Fruit fly (Drosophila melanogaster) whole organism, prepupa: ENCODE measurements around the gene CG13293.

Experiments
- Blimp-1 ChIP-seq: fragments of 200-800 bp; sonication (Bioruptor generic); optimal IDR thresholded peaks from 3 replicates; lab custom pipeline; 2017; ENCODE audit warnings: missing biosample characterization, missing genetic modification characterization, mild to moderate bottlenecking, moderate library complexity, missing genetic modification reagents
- CG10669 ChIP-seq: fragments of 200-800 bp; sonication (Bioruptor generic); optimal IDR thresholded peaks from 3 replicates; lab custom pipeline; 2018; ENCODE audit warnings: missing biosample characterization, mild to moderate bottlenecking, missing genetic modification characterization, moderate library complexity
- CG11294 ChIP-seq: fragments of 200-800 bp; sonication (Bioruptor generic); IDR thresholded peaks from 2 replicates; pipeline ENCODE4 v1.3.6; 2022; ENCODE audit warnings: missing biosample characterization, missing genetic modification characterization
- CG11762 ChIP-seq: fragments of 200-800 bp; sonication (Bioruptor generic); optimal IDR thresholded peaks from 3 replicates; lab custom pipeline; 2016; ENCODE audit warnings: missing biosample characterization, missing genetic modification characterization; ENCODE audit not compliant: insufficient read depth
- CG15336 ChIP-seq: fragments of 200-800 bp; sonication (Bioruptor generic); IDR thresholded peaks from 2 replicates; pipeline ENCODE4 v1.3.6; 2022; ENCODE audit warnings: missing biosample characterization, missing genetic modification characterization
- CG1621 ChIP-seq: fragments of 200-800 bp; sonication (Bioruptor generic); optimal IDR thresholded peaks from 3 replicates; lab custom pipeline; 2018; ENCODE audit warnings: missing biosample characterization, mild to moderate bottlenecking, missing genetic modification characterization
- CG3032 ChIP-seq: fragments of 200-800 bp; optimal IDR thresholded peaks from 2 replicates; lab custom pipeline; 2019; ENCODE audit warnings: missing biosample characterization, mild to moderate bottlenecking, missing genetic modification characterization, moderate library complexity
- CG31627 ChIP-seq: fragments of 200-800 bp; sonication (Bioruptor generic); optimal IDR thresholded peaks from 3 replicates; lab custom pipeline; 2016; ENCODE audit warnings: missing biosample characterization, missing genetic modification characterization
- CG34406 ChIP-seq: fragments of 200-800 bp; sonication (Bioruptor generic); optimal IDR thresholded peaks from 3 replicates; lab custom pipeline; 2016; ENCODE audit warnings: missing biosample characterization, missing genetic modification characterization
- CG3919 ChIP-seq: fragments of 200-800 bp; sonication (Bioruptor generic); optimal IDR thresholded peaks from 3 replicates; lab custom pipeline; 2016; ENCODE audit warnings: missing biosample characterization, missing genetic modification characterization
- CG6163 ChIP-seq: fragments of 200-800 bp; sonication (Bioruptor generic); IDR thresholded peaks from 3 replicates; pipeline ENCODE4 v1.3.6; 2022; ENCODE audit warnings: missing biosample characterization, missing genetic modification characterization
- CG6276 ChIP-seq: fragments of 200-800 bp; sonication (Bioruptor generic); optimal IDR thresholded peaks from 2 replicates; lab custom pipeline; 2017; ENCODE audit warnings: missing biosample characterization, mild to moderate bottlenecking, missing genetic modification characterization
- CG6854 ChIP-seq: fragments of 200-800 bp; sonication (Bioruptor generic); optimal IDR thresholded peaks from 2 replicates; lab custom pipeline; 2017; ENCODE audit warnings: missing biosample characterization, mild to moderate bottlenecking, missing genetic modification characterization
- CG7368 ChIP-seq: fragments of 200-800 bp; sonication (Bioruptor generic); optimal IDR thresholded peaks from 3 replicates; lab custom pipeline; 2016; ENCODE audit warnings: missing biosample characterization, missing genetic modification characterization
- CG8632 ChIP-seq: fragments of 200-800 bp; sonication (Bioruptor generic); optimal IDR thresholded peaks from 3 replicates; lab custom pipeline; 2016; ENCODE audit warnings: missing biosample characterization, missing genetic modification characterization
- Eip75B ChIP-seq: fragments of 200-800 bp; sonication (Bioruptor generic); optimal IDR thresholded peaks from 3 replicates; lab custom pipeline; 2016; ENCODE audit warnings: missing biosample characterization, missing genetic modification characterization
- Eip78C ChIP-seq: fragments of 200-800 bp; sonication (Bioruptor generic); peaks from one replicate; lab custom pipeline; 2016; ENCODE audit warnings: missing biosample characterization, missing genetic modification characterization
- Ets21C ChIP-seq: fragments of 200-800 bp; sonication (Bioruptor generic); optimal IDR thresholded peaks from 3 replicates; lab custom pipeline; 2016; ENCODE audit warnings: missing biosample characterization, missing genetic modification characterization
- Ets96B ChIP-seq: fragments of 200-800 bp; optimal IDR thresholded peaks from 2 replicates; lab custom pipeline; 2019; ENCODE audit warnings: missing biosample characterization, mild to moderate bottlenecking, missing genetic modification characterization, moderate library complexity
- Hr39 ChIP-seq: fragments of 200-800 bp; sonication (Bioruptor generic); optimal IDR thresholded peaks from 2 replicates; lab custom pipeline; 2016; ENCODE audit warnings: missing biosample characterization, missing genetic modification characterization
- Hr4 ChIP-seq: fragments of 200-800 bp; sonication (Bioruptor generic); optimal IDR thresholded peaks from 3 replicates; lab custom pipeline; 2016; ENCODE audit warnings: missing biosample characterization, missing genetic modification characterization
- Lpt ChIP-seq: fragments of 200-800 bp; sonication (Bioruptor generic); optimal IDR thresholded peaks from 3 replicates; lab custom pipeline; 2016; ENCODE audit warnings: missing biosample characterization, missing genetic modification characterization
- Met ChIP-seq: fragments of 200-800 bp; sonication (Bioruptor generic); optimal IDR thresholded peaks from 3 replicates; lab custom pipeline; 2016; ENCODE audit warnings: missing biosample characterization, missing genetic modification characterization
- OdsH ChIP-seq: fragments of 200-800 bp; sonication (Bioruptor generic); optimal IDR thresholded peaks from 3 replicates; lab custom pipeline; 2016; ENCODE audit warnings: missing biosample characterization, missing genetic modification characterization
- Smox ChIP-seq: fragments of 200-800 bp; sonication (Bioruptor generic); optimal IDR thresholded peaks from 3 replicates; lab custom pipeline; 2016; ENCODE audit warnings: missing biosample characterization, missing genetic modification characterization
- Sox14 ChIP-seq: fragments of 200-800 bp; sonication (Bioruptor generic); optimal IDR thresholded peaks from 3 replicates; lab custom pipeline; 2016; ENCODE audit warnings: missing biosample characterization, missing genetic modification characterization
- achi ChIP-seq: fragments of 200-800 bp; sonication (Bioruptor generic); optimal IDR thresholded peaks from 3 replicates; lab custom pipeline; 2016; ENCODE audit warnings: missing biosample characterization, missing genetic modification characterization
- acj6 ChIP-seq: fragments of 200-800 bp; sonication (Bioruptor generic); optimal IDR thresholded peaks from 3 replicates; lab custom pipeline; 2016; ENCODE audit warnings: missing biosample characterization, missing genetic modification characterization
- dac ChIP-seq: fragments of 200-800 bp; sonication (Bioruptor generic); optimal IDR thresholded peaks from 2 replicates; lab custom pipeline; 2017; ENCODE audit warnings: missing biosample characterization, mild to moderate bottlenecking, missing genetic modification characterization
- esn ChIP-seq: fragments of 200-800 bp; sonication (Bioruptor generic); optimal IDR thresholded peaks from 2 replicates; lab custom pipeline; 2016; ENCODE audit warnings: missing biosample characterization, mild to moderate bottlenecking, missing genetic modification characterization, moderate library complexity
- fd59A ChIP-seq: fragments of 200-800 bp; sonication (Bioruptor generic); optimal IDR thresholded peaks from 2 replicates; lab custom pipeline; 2017; ENCODE audit warnings: missing biosample characterization, mild to moderate bottlenecking, missing genetic modification characterization, missing genetic modification reagents
- fd85E ChIP-seq: fragments of 200-800 bp; sonication (Bioruptor generic); optimal IDR thresholded peaks from 3 replicates; lab custom pipeline; 2016; ENCODE audit warnings: missing biosample characterization, missing genetic modification characterization
- fkh ChIP-seq: fragments of 200-800 bp; sonication (Bioruptor generic); optimal IDR thresholded peaks from 3 replicates; lab custom pipeline; 2017; ENCODE audit warnings: missing biosample characterization, mild to moderate bottlenecking, missing genetic modification characterization, moderate library complexity
- lz ChIP-seq: fragments of 200-800 bp; sonication (Bioruptor generic); optimal IDR thresholded peaks from 3 replicates; lab custom pipeline; 2016; ENCODE audit warnings: missing biosample characterization, missing genetic modification characterization
- net ChIP-seq: fragments of 200-800 bp; sonication (Bioruptor generic); optimal IDR thresholded peaks from 3 replicates; lab custom pipeline; 2016; ENCODE audit warnings: missing biosample characterization, missing genetic modification characterization
- pdm3 ChIP-seq: fragments of 200-800 bp; sonication (Bioruptor generic); optimal IDR thresholded peaks from 3 replicates; lab custom pipeline; 2016; ENCODE audit warnings: missing biosample characterization, missing genetic modification characterization
- salr ChIP-seq, 2 experiments: fragments of 200-800 bp; sonication (Bioruptor generic); optimal IDR thresholded peaks; 3 replicates each; lab custom pipeline; 2016 to 2018; ENCODE audit warnings: missing biosample characterization in 2 of 2, missing genetic modification characterization in 2 of 2, mild to moderate bottlenecking in 1 of 2
- spab ChIP-seq: fragments of 200-800 bp; sonication (Bioruptor generic); optimal IDR thresholded peaks from 2 replicates; lab custom pipeline; 2017; ENCODE audit warnings: missing biosample characterization, mild to moderate bottlenecking, missing genetic modification characterization, missing genetic modification reagents
- svp ChIP-seq: fragments of 200-800 bp; sonication (Bioruptor generic); peaks from one replicate; lab custom pipeline; 2016; ENCODE audit warnings: missing biosample characterization, missing genetic modification characterization
- topi ChIP-seq: fragments of 200-800 bp; sonication (Bioruptor generic); optimal IDR thresholded peaks from 3 replicates; lab custom pipeline; 2016; ENCODE audit warnings: missing biosample characterization, missing genetic modification characterization
- vri ChIP-seq: fragments of 200-800 bp; sonication (Bioruptor generic); optimal IDR thresholded peaks from 3 replicates; lab custom pipeline; 2016; ENCODE audit warnings: missing biosample characterization, mild to moderate bottlenecking, missing genetic modification characterization

CG13293 gene

dm6 chr3L:6059062-6059708, 23.5 kb upstream of the CG13293 start, which contains the start of gene CG6592:
TSS of gene CG6592 (plus strand) at chr3L:6059658.
- no peak for TF ChIP-seq Smox (GFP tag; lab: Kevin White, UChicago)
- TF ChIP-seq salr (GFP tag; optimal IDR thresholded peaks at IDR 0.05; lab: Kevin White, UChicago), result peak in 1 of 2 experiments; percentile 46
- peak; percentile 20 for TF ChIP-seq acj6 (GFP tag; lab: Kevin White, UChicago)
- TF ChIP-seq Ets96B (tag; lab: Kevin White, UChicago), result no peak
- peak; percentile 21 for TF ChIP-seq Hr39
- TF ChIP-seq fd59A (GFP tag; lab: Kevin White, UChicago), result peak; percentile 20
- no peak for TF ChIP-seq CG11294 (GFP tag; lab: Robert Waterston, UW)
- TF ChIP-seq Eip78C (GFP tag; lab: Kevin White, UChicago), result peak; percentile 68
- TF ChIP-seq CG31627 (GFP tag; lab: Kevin White, UChicago), result peak; percentile 20
- peak; percentile 5 for TF ChIP-seq pdm3
- no peak for TF ChIP-seq CG7368 (GFP tag; lab: Kevin White, UChicago)
- no peak for TF ChIP-seq CG3032 (tag; lab: Kevin White, UChicago)
- TF ChIP-seq CG10669 (GFP tag; lab: Kevin White, UChicago), result peak; percentile 20
- TF ChIP-seq CG6276 (GFP tag; lab: Kevin White, UChicago), result no peak
- TF ChIP-seq topi, result peak; percentile 10
- peak; percentile 9 for TF ChIP-seq OdsH (GFP tag; lab: Kevin White, UChicago)
- TF ChIP-seq esn, result peak; percentile 23
- TF ChIP-seq achi (GFP tag; lab: Kevin White, UChicago), result no peak
- TF ChIP-seq Met (GFP tag; lab: Kevin White, UChicago), result peak; percentile 12
- TF ChIP-seq CG1621 (tag; lab: Kevin White, UChicago), result peak; percentile 34
- TF ChIP-seq CG3919 (GFP tag; lab: Kevin White, UChicago), result peak; percentile 21

DNA sequence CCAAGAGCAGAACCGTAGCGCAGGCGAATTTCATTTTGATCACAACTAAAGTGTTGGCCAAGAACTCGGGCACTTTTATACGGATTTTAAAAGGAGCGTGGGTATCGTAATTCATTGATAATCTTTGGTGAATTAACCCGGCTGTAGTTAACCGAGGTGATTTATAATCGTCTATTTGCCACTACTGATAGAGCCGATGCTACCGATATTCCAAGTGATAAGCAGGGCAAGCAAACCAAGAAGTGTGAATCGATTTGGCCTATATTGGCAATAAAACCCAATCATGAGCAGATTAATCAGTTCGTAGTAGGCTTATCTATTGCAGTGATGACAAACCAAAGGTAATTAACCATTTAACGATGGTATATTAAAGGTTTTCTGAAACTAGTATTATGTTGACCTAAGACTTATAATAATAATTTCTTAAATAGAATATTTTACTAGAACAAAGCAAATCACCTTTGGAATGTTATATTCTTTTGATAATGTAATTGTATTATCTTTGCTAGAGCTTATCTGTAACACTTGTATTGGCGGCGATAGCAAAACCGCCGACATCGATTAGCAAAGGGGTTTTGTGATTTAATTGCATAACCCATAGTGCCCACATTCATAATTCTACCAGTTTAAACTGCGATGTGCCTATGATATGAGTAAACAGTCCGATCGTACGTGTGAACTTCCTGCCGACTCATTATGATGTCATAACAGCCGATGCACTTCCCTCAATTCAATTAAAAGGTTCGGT, 19.6 kb upstream of the CG13293 start, which contains the start of gene CG10472:
CG10472 (minus strand) TSS at position 51 of the 748 bp plus-strand sequence.
- TF ChIP-seq vri (GFP tag; lab: Kevin White, UChicago) (peak; percentile 74), dac (GFP tag; lab: Kevin White, UChicago) (no peak)

DNA sequence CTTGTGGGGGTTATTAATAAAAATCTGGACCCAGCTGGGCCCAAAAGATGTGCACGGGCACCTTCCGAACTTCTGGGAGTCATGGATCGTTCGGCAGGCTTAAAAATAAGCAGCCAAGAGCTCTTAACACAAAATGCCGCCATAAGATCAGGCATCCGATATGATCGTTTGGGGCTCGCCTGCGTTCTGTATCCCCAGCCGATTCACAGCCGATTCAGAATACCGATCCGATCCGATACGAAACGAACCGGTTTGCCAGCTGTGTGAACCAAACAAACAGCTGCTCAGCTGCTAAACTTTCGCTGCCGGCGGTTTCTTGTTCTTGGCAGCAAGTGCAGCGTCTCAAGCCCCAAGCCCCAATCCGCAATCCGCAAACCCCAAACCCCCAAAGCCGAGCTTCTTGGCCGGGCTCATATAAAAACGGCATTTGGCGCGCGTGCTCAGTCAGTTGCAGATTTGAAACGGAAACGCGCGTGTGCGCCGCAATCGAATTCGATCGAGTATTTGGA, 16.7 kb upstream of the CG13293 start, which contains the start of gene CG42269:
CG42269 (plus strand) TSS at position 416 of the 509 bp plus-strand sequence.
- TF ChIP-seq CG6276 (GFP tag; lab: Kevin White, UChicago) (no peak), OdsH (GFP tag; lab: Kevin White, UChicago) (no peak), Blimp-1 (GFP tag; lab: Kevin White, UChicago) (peak; percentile 92), svp (GFP tag; lab: Kevin White, UChicago) (no peak), esn (no peak), Eip78C (GFP tag; lab: Kevin White, UChicago) (peak; percentile 63), fkh (GFP tag; lab: Kevin White, UChicago) (no peak), CG6854 (GFP tag; lab: Kevin White, UChicago) (peak; percentile 91), Ets21C (no peak), net (GFP tag; lab: Kevin White, UChicago) (peak; percentile 3), Sox14 (GFP tag; lab: Kevin White, UChicago) (no peak), CG6163 (GFP tag; lab: Robert Waterston, UW) (0 out of 3 replicates have a peak, but pooled peaks have one; percentile 20)

DNA sequence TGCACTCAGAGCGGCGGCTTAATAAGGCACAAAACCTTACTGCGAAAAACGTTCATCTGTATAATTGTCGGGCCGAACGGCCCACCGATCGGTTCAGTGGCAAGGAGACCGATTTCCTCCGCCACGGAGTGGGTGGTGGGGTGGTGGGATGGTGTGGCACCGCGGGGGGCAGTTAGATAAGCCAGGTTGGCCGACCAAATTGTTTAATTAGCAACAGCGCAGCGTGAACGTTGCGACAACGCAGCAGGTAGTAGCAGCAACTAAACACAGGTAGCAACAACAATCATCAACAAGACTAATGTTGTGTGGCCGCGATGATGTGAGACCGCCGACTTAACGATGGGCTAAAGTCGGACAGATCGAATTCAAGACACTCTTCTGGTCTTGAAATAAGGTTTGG, 14.5 kb upstream of the CG13293 start:
- TF ChIP-seq spab (no peak), fd85E (GFP tag; lab: Kevin White, UChicago) (no peak), net (GFP tag; lab: Kevin White, UChicago) (no peak), Hr4 (GFP tag; lab: Kevin White, UChicago) (no peak), esn (no peak), CG11762 (GFP tag; lab: Kevin White, UChicago) (no peak), Lpt (GFP tag; lab: Kevin White, UChicago) (no peak), Ets96B (tag; lab: Kevin White, UChicago) (no peak), Smox (GFP tag; lab: Kevin White, UChicago) (no peak), achi (GFP tag; lab: Kevin White, UChicago) (no peak), Eip78C (GFP tag; lab: Kevin White, UChicago) (no peak), CG34406 (GFP tag; lab: Kevin White, UChicago) (no peak), CG15336 (GFP tag; lab: Robert Waterston, UW) (no peak), salr (GFP tag; optimal IDR thresholded peaks at IDR 0.05; lab: Kevin White, UChicago) (no peak), CG3032 (tag; lab: Kevin White, UChicago) (no peak), svp (GFP tag; lab: Kevin White, UChicago) (no peak), CG8632 (GFP tag; lab: Kevin White, UChicago) (no peak), Eip75B (GFP tag; lab: Kevin White, UChicago) (no peak), lz (no peak)
- TF ChIP-seq, all 60 proteins: peak for 0
